Worm (Caenorhabditis elegans) whole organism, early embryonic: ENCODE data around the gene Y38F1A.1.

Experiments
- aly-1 ChIP-seq: sonication (generic microtip); optimal IDR thresholded peaks from 2 replicates; lab custom pipeline; 2016; ENCODE audit warnings: missing genetic modification characterization, missing compliant biosample characterization
- ama-1 ChIP-seq: fragments of 150-350 bp; optimal IDR thresholded peaks from 2 replicates; lab custom pipeline; 2014
- ceh-13 ChIP-seq: fragments of 200-800 bp; sonication (Bioruptor generic); optimal IDR thresholded peaks from 2 replicates; lab custom pipeline; 2018; ENCODE audit warnings: mild to moderate bottlenecking, missing genetic modification characterization, missing compliant biosample characterization
- ceh-36 ChIP-seq: sonication (generic microtip); optimal IDR thresholded peaks from 2 replicates; lab custom pipeline; 2016; ENCODE audit warnings: missing genetic modification characterization, inconsistent platforms, missing compliant biosample characterization
- flt-1 ChIP-seq: fragments of 200-800 bp; sonication (Bioruptor generic); IDR thresholded peaks from 2 replicates; pipeline ENCODE4 v1.3.6; 2022; ENCODE audit warnings: missing genetic modification characterization, missing compliant biosample characterization
- hmbx-1 ChIP-seq: sonication (generic microtip); optimal IDR thresholded peaks from 2 replicates; lab custom pipeline; 2016; ENCODE audit warnings: mild to moderate bottlenecking, missing genetic modification characterization, missing compliant biosample characterization
- tbx-11 ChIP-seq: fragments of 200-800 bp; sonication (Bioruptor generic); IDR thresholded peaks from 2 replicates; pipeline ENCODE4 v1.3.6; 2022; ENCODE audit warnings: missing genetic modification characterization, missing compliant biosample characterization

- no peak for TF ChIP-seq flt-1 (GFP tag; lab: Robert Waterston, UW)
- TF ChIP-seq ceh-36: no peak
- TF ChIP-seq tbx-11 (GFP tag; lab: Robert Waterston, UW): no peak
- TF ChIP-seq ama-1 (lab: Kevin White, UChicago): no peak
- no peak for TF ChIP-seq hmbx-1 (tag; lab: Kevin White, UChicago)
- no peak for TF ChIP-seq ceh-13 (GFP tag; lab: Kevin White, UChicago)
- TF ChIP-seq aly-1 (tag; lab: Kevin White, UChicago): no peak
Measured at ce11 chrII:12997413-12997812, 42.8 kb upstream of the Y38F1A.1 start, which contains the start of gene Y38F1A.7.
